Worm (Caenorhabditis elegans) whole organism, L4/young adult: ENCODE data around the gene F07G6.8.

Experiments used
- W03F9.2 ChIP-seq: fragments of 150-350 bp; optimal IDR thresholded peaks from 2 replicates; lab custom pipeline; 2014; ENCODE audit warnings: missing biosample characterization, missing genetic modification characterization
- him-1 ChIP-seq: sonication (generic microtip); optimal IDR thresholded peaks from 2 replicates; lab custom pipeline; 2016; ENCODE audit warnings: missing genotype, missing genetic modification reagents, missing genetic modification characterization, missing compliant biosample characterization

ce11 chrX:1735941-1736340 is 15.7 kb upstream of the F07G6.8 start, which contains the start of gene F07G6.12:
- no peak for TF ChIP-seq him-1 (tag; lab: Kevin White, UChicago)
- no peak for TF ChIP-seq W03F9.2 (tag; lab: Kevin White, UChicago)
